Fruit fly (Drosophila melanogaster): Measurements from ENCODE around the gene Cftr.

The Cftr gene

dm6 chr3R:24586453-24586886 lies 42.8 kb upstream of the Cftr start (continued):
- TF ChIP-seq CG10654 (GFP tag; optimal IDR thresholded peaks at IDR 0.05) = no peak
- no peak for TF ChIP-seq Opbp (GFP tag; IDR thresholded peaks at IDR 0.05; ENCODE audit: partially characterized antibody)
- TF ChIP-seq prd (optimal IDR thresholded peaks at IDR 0.05) = no peak
- no peak for TF ChIP-seq prd (GFP tag; IDR thresholded peaks at IDR 0.05)
- peak; percentile 92 to 99 for TF ChIP-seq crp (GFP tag; optimal IDR thresholded peaks at IDR 0.05)
- peak; percentile 84 for TF ChIP-seq oc (tag; optimal IDR thresholded peaks at IDR 0.05)
- TF ChIP-seq CG8944 (GFP tag; optimal IDR thresholded peaks at IDR 0.05) = no peak
- no peak for TF ChIP-seq CG14441 (GFP tag; IDR thresholded peaks at IDR 0.05)
- no peak for TF ChIP-seq H2.0 (GFP tag; IDR thresholded peaks at IDR 0.05)
- TF ChIP-seq CG8924 (tag; optimal IDR thresholded peaks at IDR 0.05) = peak; percentile 45
- TF ChIP-seq btn (GFP tag; optimal IDR thresholded peaks at IDR 0.05) = no peak
- TF ChIP-seq Doc2 (GFP tag; IDR thresholded peaks at IDR 0.05) = no peak
- peak; percentile 87 for TF ChIP-seq bigmax (GFP tag; optimal IDR thresholded peaks at IDR 0.05)
- no peak for TF ChIP-seq CG5953 (GFP tag; IDR thresholded peaks at IDR 0.05)
- no peak for TF ChIP-seq CG10321 (GFP tag; IDR thresholded peaks at IDR 0.05)
- TF ChIP-seq Dll (GFP tag; IDR thresholded peaks at IDR 0.05; ENCODE audit: partially characterized antibody) = no peak
- no peak for TF ChIP-seq Fer2 (tag; optimal IDR thresholded peaks at IDR 0.05)
- no peak for TF ChIP-seq Dfd (GFP tag; optimal IDR thresholded peaks at IDR 0.05)
- TF ChIP-seq BEAF-32 (GFP tag; optimal IDR thresholded peaks at IDR 0.05) = peak; percentile 32
- peak; percentile 31 for TF ChIP-seq CG14710 (tag; optimal IDR thresholded peaks at IDR 0.05)
- TF ChIP-seq grn (GFP tag; optimal IDR thresholded peaks at IDR 0.05) = no peak
- peak; percentile 28 for TF ChIP-seq Nf-YB (GFP tag; optimal IDR thresholded peaks at IDR 0.05)
- no peak for TF ChIP-seq row (GFP tag; IDR thresholded peaks at IDR 0.05)
- peak; percentile 55 for TF ChIP-seq CG13296 (GFP tag; optimal IDR thresholded peaks at IDR 0.05)
- TF ChIP-seq CG2202 (tag; optimal IDR thresholded peaks at IDR 0.05) = no peak
- no peak for TF ChIP-seq Rfx (GFP tag; IDR thresholded peaks at IDR 0.05)
- no peak for TF ChIP-seq CG14860 (GFP tag; IDR thresholded peaks at IDR 0.05; ENCODE audit: partially characterized antibody)
- TF ChIP-seq CG10366 (GFP tag; IDR thresholded peaks at IDR 0.05) = no peak
- TF ChIP-seq HmgZ (tag; optimal IDR thresholded peaks at IDR 0.05) = peak; percentile 82
- no peak for TF ChIP-seq Xbp1 (GFP tag; optimal IDR thresholded peaks at IDR 0.05)
- TF ChIP-seq sob (GFP tag; IDR thresholded peaks at IDR 0.05) = no peak
- no peak for TF ChIP-seq CG15601 (tag; optimal IDR thresholded peaks at IDR 0.05)
- no peak for TF ChIP-seq Poxn (GFP tag; IDR thresholded peaks at IDR 0.05)
- peak; percentile 43 for TF ChIP-seq CG1603 (tag; optimal IDR thresholded peaks at IDR 0.05)
- no peak for TF ChIP-seq CG4854 (GFP tag; optimal IDR thresholded peaks at IDR 0.05)
- TF ChIP-seq CG13775 (GFP tag; optimal IDR thresholded peaks at IDR 0.05) = no peak
- TF ChIP-seq Mrtf (GFP tag; IDR thresholded peaks at IDR 0.05) = no peak
- TF ChIP-seq CG10462 (GFP tag; optimal IDR thresholded peaks at IDR 0.05) = no peak
- no peak for TF ChIP-seq chm (GFP tag; IDR thresholded peaks at IDR 0.05)
- no peak for TF ChIP-seq bbx (GFP tag; IDR thresholded peaks at IDR 0.05; ENCODE audit: partially characterized antibody)
- TF ChIP-seq CG16863 (GFP tag; optimal IDR thresholded peaks at IDR 0.05) = no peak
- TF ChIP-seq bcd (GFP tag; optimal IDR thresholded peaks at IDR 0.05) = peak; percentile 12
- TF ChIP-seq hb (GFP tag; IDR thresholded peaks at IDR 0.05; ENCODE audit: partially characterized antibody) = no peak
- no peak for TF ChIP-seq CG14050 (GFP tag; IDR thresholded peaks at IDR 0.05)
- TF ChIP-seq usp (GFP tag; optimal IDR thresholded peaks at IDR 0.05) = no peak
- no peak for TF ChIP-seq CG18764 (GFP tag; optimal IDR thresholded peaks at IDR 0.05)
- TF ChIP-seq chif (GFP tag; optimal IDR thresholded peaks at IDR 0.05) = no peak
- no peak for TF ChIP-seq chinmo (GFP tag; IDR thresholded peaks at IDR 0.05; ENCODE audit: partially characterized antibody)
- TF ChIP-seq esg (GFP tag; conservative IDR thresholded peaks at IDR 0.05) = no peak
- TF ChIP-seq CG18011 (GFP tag; optimal IDR thresholded peaks at IDR 0.05) = no peak
- TF ChIP-seq MTF-1 (GFP tag; optimal IDR thresholded peaks at IDR 0.05; ENCODE audit: borderline replicate concordance) = peak; percentile 62
